Worm (Caenorhabditis elegans): ENCODE data around the gene F55H2.7.

Gene F55H2.7

ce11 chrIII:9497412-9497811, 18.6 kb downstream of the F55H2.7 start:
- TF ChIP-seq unc-62 (GFP tag; optimal IDR thresholded peaks at IDR 0.05 in 1 of 2): no peak
- no peak for TF ChIP-seq unc-62 (tag; optimal IDR thresholded peaks at IDR 0.05)

ce11 chrIII:9496083-9496482, 20.0 kb downstream of the F55H2.7 start:
- TF ChIP-seq gei-8 (GFP tag; optimal IDR thresholded peaks at IDR 0.05): no peak
- TF ChIP-seq zag-1 (tag; optimal IDR thresholded peaks at IDR 0.05): no peak
- TF ChIP-seq aha-1 (tag): peak; percentile 64
- no peak for TF ChIP-seq lsy-2 (tag; optimal IDR thresholded peaks at IDR 0.05)
- TF ChIP-seq fkh-10 (GFP tag; optimal IDR thresholded peaks at IDR 0.05): no peak

ce11 chrIII:9494209-9494608, 21.8 kb downstream of the F55H2.7 start:
- no peak for TF ChIP-seq nhr-6 (tag; optimal IDR thresholded peaks at IDR 0.05)
- peak; percentile 78 for TF ChIP-seq aha-1 (tag)
- TF ChIP-seq dmd-9 (GFP tag; IDR thresholded peaks at IDR 0.05): no peak
- TF ChIP-seq lin-29 (GFP tag; IDR thresholded peaks at IDR 0.05): no peak
- TF ChIP-seq unc-62 (GFP tag; optimal IDR thresholded peaks at IDR 0.05 in 1 of 2): peak in 1 of 2 experiments; percentile 97
- TF ChIP-seq unc-62 (tag; optimal IDR thresholded peaks at IDR 0.05): no peak

ce11 chrIII:9490783-9491547, 25.1 kb downstream of the F55H2.7 start, which contains the start of the genes dars-1 and ctr-9:
TSS of gene dars-1 (minus strand) at chrIII:9491215.
TSS of gene ctr-9 (plus strand) at chrIII:9491396.
- TF ChIP-seq nhr-111 (GFP tag; optimal IDR thresholded peaks at IDR 0.05): no peak
- TF ChIP-seq ceh-32 (tag; optimal IDR thresholded peaks at IDR 0.05; ENCODE audit: poor library complexity): no peak
- peak; percentile 43 for TF ChIP-seq dpl-1 (GFP tag; optimal IDR thresholded peaks at IDR 0.05)
- TF ChIP-seq zip-2 (tag; optimal IDR thresholded peaks at IDR 0.05): peak; percentile 91
- no peak for TF ChIP-seq lin-29 (GFP tag; IDR thresholded peaks at IDR 0.05)
- TF ChIP-seq lsy-2 (tag; optimal IDR thresholded peaks at IDR 0.05): peak in 1 of 2 experiments; percentile 31
- TF ChIP-seq jun-1 (tag; optimal IDR thresholded peaks at IDR 0.05): no peak
- TF ChIP-seq arid-1 (GFP tag; conservative IDR thresholded peaks at IDR 0.05): 0 out of 2 replicates have a peak, but pooled peaks have one; percentile 1
- peak; percentile 18 for TF ChIP-seq mes-2 (tag; optimal IDR thresholded peaks at IDR 0.05; ENCODE audit: poor library complexity, severe bottlenecking)

ce11 chrIII:9489798-9490197, 26.2 kb downstream of the F55H2.7 start:
- TF ChIP-seq unc-62 (GFP tag; optimal IDR thresholded peaks at IDR 0.05 in 1 of 2) (peak in 1 of 2 experiments; percentile 10), unc-62 (tag; optimal IDR thresholded peaks at IDR 0.05) (no peak), dmd-9 (GFP tag; IDR thresholded peaks at IDR 0.05) (no peak), pha-4 (GFP tag; IDR thresholded peaks at IDR 0.05) (no peak), pha-4 (tag; optimal IDR thresholded peaks at IDR 0.05) (no peak)

- no peak for TF ChIP-seq daf-19 (GFP tag; conservative IDR thresholded peaks at IDR 0.05)
- TF ChIP-seq F26F4.8 (GFP tag; conservative IDR thresholded peaks at IDR 0.05): no peak
- no peak for TF ChIP-seq nhr-10 (tag; optimal IDR thresholded peaks at IDR 0.05)
- TF ChIP-seq arid-1 (GFP tag; conservative IDR thresholded peaks at IDR 0.05): no peak
- no peak for TF ChIP-seq ceh-32 (tag; optimal IDR thresholded peaks at IDR 0.05; ENCODE audit: poor library complexity)
- no peak for TF ChIP-seq nhr-11 (tag; optimal IDR thresholded peaks at IDR 0.05)
- no peak for TF ChIP-seq gei-8 (GFP tag; optimal IDR thresholded peaks at IDR 0.05)
- TF ChIP-seq pha-4 (GFP tag; IDR thresholded peaks at IDR 0.05): no peak
- TF ChIP-seq pha-4 (tag; optimal IDR thresholded peaks at IDR 0.05): no peak
- no peak for TF ChIP-seq mep-1 (tag; optimal IDR thresholded peaks at IDR 0.05)
- TF ChIP-seq zfp-2 (tag; optimal IDR thresholded peaks at IDR 0.05): no peak
- TF ChIP-seq T26A8.4 (GFP tag; IDR thresholded peaks at IDR 0.05): no peak
- TF ChIP-seq F37D6.2 (tag; optimal IDR thresholded peaks at IDR 0.05): no peak
- TF ChIP-seq Y105C5A.15 (GFP tag; IDR thresholded peaks at IDR 0.05): no peak
- TF ChIP-seq nhr-76 (tag; optimal IDR thresholded peaks at IDR 0.05): no peak
- TF ChIP-seq mdl-1 (tag; optimal IDR thresholded peaks at IDR 0.05): no peak
- no peak for TF ChIP-seq snpc-1.2 (GFP tag; IDR thresholded peaks at IDR 0.05)
- TF ChIP-seq F49E8.2 (tag; optimal IDR thresholded peaks at IDR 0.05; ENCODE audit: borderline replicate concordance): no peak
- no peak for TF ChIP-seq ceh-62 (tag; optimal IDR thresholded peaks at IDR 0.05)
Observed at ce11 chrIII:9488431-9488830, 27.6 kb downstream of the F55H2.7 start, which contains the start of gene nlp-36. TSS of gene nlp-36 (plus strand) at chrIII:9488731.

Data from whole organism, L4 larva.